Fruit fly (Drosophila melanogaster) whole organism, pupa: ENCODE results near the gene miple2.

Experiments
- CG12605 ChIP-seq: fragments of 200-800 bp; sonication (Bioruptor generic); IDR thresholded peaks from 2 replicates; pipeline ENCODE4 v1.3.6; 2022; ENCODE audit warnings: missing biosample characterization, missing genetic modification characterization
- CG13204 ChIP-seq: fragments of 200-800 bp; sonication (Bioruptor generic); optimal IDR thresholded peaks from 2 replicates; lab custom pipeline; 2018; ENCODE audit warnings: missing biosample characterization, mild to moderate bottlenecking, missing genetic modification characterization, moderate library complexity
- CG32121 ChIP-seq: fragments of 200-800 bp; sonication (Bioruptor generic); IDR thresholded peaks from 2 replicates; pipeline ENCODE4 v1.3.6; 2022; ENCODE audit warnings: missing biosample characterization, missing genetic modification characterization
- CG4496 ChIP-seq: fragments of 200-800 bp; sonication (Bioruptor generic); IDR thresholded peaks from 3 replicates; pipeline ENCODE4 v1.3.6; 2022; ENCODE audit warnings: missing biosample characterization, missing genetic modification characterization
- D1 ChIP-seq: fragments of 200-800 bp; sonication (Bioruptor generic); optimal IDR thresholded peaks from 2 replicates; lab custom pipeline; 2018; ENCODE audit warnings: missing biosample characterization, mild to moderate bottlenecking, missing genetic modification characterization, moderate library complexity
- EcR ChIP-seq: fragments of 200-800 bp; sonication (Bioruptor generic); optimal IDR thresholded peaks from 3 replicates; lab custom pipeline; 2019; ENCODE audit warnings: missing biosample characterization, missing genetic modification characterization, mild to moderate bottlenecking, moderate library complexity, missing genetic modification reagents
- Pif1A ChIP-seq: fragments of 200-800 bp; sonication (Bioruptor generic); optimal IDR thresholded peaks from 3 replicates; lab custom pipeline; 2016; ENCODE audit warnings: missing biosample characterization, missing genetic modification characterization
- gl ChIP-seq: fragments of 200-800 bp; sonication (Bioruptor generic); optimal IDR thresholded peaks from 2 replicates; lab custom pipeline; 2018; ENCODE audit warnings: missing biosample characterization, mild to moderate bottlenecking, missing genetic modification characterization
- rn ChIP-seq: fragments of 200-800 bp; sonication (Bioruptor generic); IDR thresholded peaks from 2 replicates; pipeline ENCODE4 v1.3.6; 2022; ENCODE audit warnings: missing biosample characterization, missing genetic modification characterization

DNA sequence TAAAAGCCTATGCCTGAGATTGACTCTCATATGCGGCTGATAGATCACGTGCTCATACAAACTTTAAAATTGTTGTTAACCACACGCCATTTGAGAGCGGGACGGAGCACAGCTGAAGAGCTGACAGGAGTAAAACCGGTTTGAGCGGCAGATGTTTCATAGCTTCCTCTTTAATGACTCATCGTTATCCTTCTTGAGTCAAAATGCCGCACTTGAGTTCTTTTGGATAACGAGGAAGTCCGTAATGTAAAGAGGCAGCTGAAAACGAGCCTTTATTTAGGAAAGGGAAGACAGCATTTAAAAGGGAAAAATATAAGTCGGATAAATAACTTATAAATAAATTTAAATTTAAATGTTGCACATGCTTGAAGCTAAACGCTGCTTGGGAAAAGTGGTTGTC, 26.2 kb downstream of the miple2 start:
- TF ChIP-seq CG4496 (GFP tag; lab: Robert Waterston, UW), result no peak
- TF ChIP-seq Pif1A (GFP tag; lab: Kevin White, UChicago), result no peak
- TF ChIP-seq CG13204 (GFP tag; lab: Kevin White, UChicago), result no peak
- TF ChIP-seq D1 (tag; lab: Kevin White, UChicago), result no peak
- no peak for TF ChIP-seq rn (GFP tag; lab: Robert Waterston, UW)
- no peak for TF ChIP-seq EcR (GFP tag; lab: Kevin White, UChicago)
- no peak for TF ChIP-seq gl (tag; lab: Kevin White, UChicago)
- no peak for TF ChIP-seq CG12605 (GFP tag; lab: Robert Waterston, UW)
- TF ChIP-seq CG32121, result no peak
